Fruit fly (Drosophila melanogaster) whole organism, prepupa: ENCODE data around the gene RpL15.

Experiments used
- Blimp-1 ChIP-seq: fragments of 200-800 bp; sonication (Bioruptor generic); optimal IDR thresholded peaks from 3 replicates; lab custom pipeline; 2017; ENCODE audit warnings: missing biosample characterization, missing genetic modification characterization, mild to moderate bottlenecking, moderate library complexity, missing genetic modification reagents
- CG10631 ChIP-seq: fragments of 200-800 bp; sonication (Bioruptor generic); optimal IDR thresholded peaks from 2 replicates; lab custom pipeline; 2016; ENCODE audit warnings: missing biosample characterization, missing genetic modification characterization
- CG10669 ChIP-seq: fragments of 200-800 bp; sonication (Bioruptor generic); optimal IDR thresholded peaks from 3 replicates; lab custom pipeline; 2018; ENCODE audit warnings: missing biosample characterization, mild to moderate bottlenecking, missing genetic modification characterization, moderate library complexity
- CG11294 ChIP-seq: fragments of 200-800 bp; sonication (Bioruptor generic); IDR thresholded peaks from 2 replicates; pipeline ENCODE4 v1.3.6; 2022; ENCODE audit warnings: missing biosample characterization, missing genetic modification characterization
- CG11762 ChIP-seq: fragments of 200-800 bp; sonication (Bioruptor generic); optimal IDR thresholded peaks from 3 replicates; lab custom pipeline; 2016; ENCODE audit warnings: missing biosample characterization, missing genetic modification characterization; ENCODE audit not compliant: insufficient read depth
- CG11902 ChIP-seq: fragments of 200-800 bp; sonication (Bioruptor generic); optimal IDR thresholded peaks from 3 replicates; lab custom pipeline; 2016; ENCODE audit warnings: missing biosample characterization, missing genetic modification characterization
- CG16779 ChIP-seq: fragments of 200-800 bp; sonication (Bioruptor generic); optimal IDR thresholded peaks from 3 replicates; lab custom pipeline; 2017; ENCODE audit warnings: missing biosample characterization, mild to moderate bottlenecking, missing genetic modification characterization
- CG3032 ChIP-seq: fragments of 200-800 bp; optimal IDR thresholded peaks from 2 replicates; lab custom pipeline; 2019; ENCODE audit warnings: missing biosample characterization, mild to moderate bottlenecking, missing genetic modification characterization, moderate library complexity
- CG31627 ChIP-seq: fragments of 200-800 bp; sonication (Bioruptor generic); optimal IDR thresholded peaks from 3 replicates; lab custom pipeline; 2016; ENCODE audit warnings: missing biosample characterization, missing genetic modification characterization
- CG34406 ChIP-seq: fragments of 200-800 bp; sonication (Bioruptor generic); optimal IDR thresholded peaks from 3 replicates; lab custom pipeline; 2016; ENCODE audit warnings: missing biosample characterization, missing genetic modification characterization
- CG3919 ChIP-seq: fragments of 200-800 bp; sonication (Bioruptor generic); optimal IDR thresholded peaks from 3 replicates; lab custom pipeline; 2016; ENCODE audit warnings: missing biosample characterization, missing genetic modification characterization
- CG4318 ChIP-seq: fragments of 200-800 bp; sonication (Bioruptor generic); optimal IDR thresholded peaks from 3 replicates; lab custom pipeline; 2017; ENCODE audit warnings: missing biosample characterization, mild to moderate bottlenecking, missing genetic modification characterization
- CG6163 ChIP-seq: fragments of 200-800 bp; sonication (Bioruptor generic); IDR thresholded peaks from 3 replicates; pipeline ENCODE4 v1.3.6; 2022; ENCODE audit warnings: missing biosample characterization, missing genetic modification characterization
- CG6276 ChIP-seq: fragments of 200-800 bp; sonication (Bioruptor generic); optimal IDR thresholded peaks from 2 replicates; lab custom pipeline; 2017; ENCODE audit warnings: missing biosample characterization, mild to moderate bottlenecking, missing genetic modification characterization
- CG6792 ChIP-seq: fragments of 200-800 bp; sonication (Bioruptor generic); optimal IDR thresholded peaks from 3 replicates; lab custom pipeline; 2016; ENCODE audit warnings: missing biosample characterization, missing genetic modification characterization
- CG6854 ChIP-seq: fragments of 200-800 bp; sonication (Bioruptor generic); optimal IDR thresholded peaks from 2 replicates; lab custom pipeline; 2017; ENCODE audit warnings: missing biosample characterization, mild to moderate bottlenecking, missing genetic modification characterization
- CG7368 ChIP-seq: fragments of 200-800 bp; sonication (Bioruptor generic); optimal IDR thresholded peaks from 3 replicates; lab custom pipeline; 2016; ENCODE audit warnings: missing biosample characterization, missing genetic modification characterization
- CG8119 ChIP-seq: fragments of 200-800 bp; sonication (Bioruptor generic); IDR thresholded peaks from 3 replicates; pipeline ENCODE4 v1.3.6; 2022; ENCODE audit warnings: missing biosample characterization, missing genetic modification characterization
- CG8319 ChIP-seq: fragments of 200-800 bp; sonication (Bioruptor generic); optimal IDR thresholded peaks from 3 replicates; lab custom pipeline; 2016; ENCODE audit warnings: missing biosample characterization, missing genetic modification characterization
- CG8632 ChIP-seq: fragments of 200-800 bp; sonication (Bioruptor generic); optimal IDR thresholded peaks from 3 replicates; lab custom pipeline; 2016; ENCODE audit warnings: missing biosample characterization, missing genetic modification characterization
- CG9139 ChIP-seq: fragments of 200-800 bp; sonication (Bioruptor generic); optimal IDR thresholded peaks from 3 replicates; lab custom pipeline; 2017; ENCODE audit warnings: missing biosample characterization, mild to moderate bottlenecking, missing genetic modification characterization
- Eip75B ChIP-seq: fragments of 200-800 bp; sonication (Bioruptor generic); optimal IDR thresholded peaks from 3 replicates; lab custom pipeline; 2016; ENCODE audit warnings: missing biosample characterization, missing genetic modification characterization
- Eip78C ChIP-seq: fragments of 200-800 bp; sonication (Bioruptor generic); peaks from one replicate; lab custom pipeline; 2016; ENCODE audit warnings: missing biosample characterization, missing genetic modification characterization
- Eip93F ChIP-seq: fragments of 200-800 bp; sonication (Bioruptor generic); optimal IDR thresholded peaks from 2 replicates; lab custom pipeline; 2016; ENCODE audit warnings: missing biosample characterization, mild to moderate bottlenecking, missing genetic modification characterization
- Ets21C ChIP-seq: fragments of 200-800 bp; sonication (Bioruptor generic); optimal IDR thresholded peaks from 3 replicates; lab custom pipeline; 2016; ENCODE audit warnings: missing biosample characterization, missing genetic modification characterization
- Ets96B ChIP-seq: fragments of 200-800 bp; optimal IDR thresholded peaks from 2 replicates; lab custom pipeline; 2019; ENCODE audit warnings: missing biosample characterization, mild to moderate bottlenecking, missing genetic modification characterization, moderate library complexity
- Gug ChIP-seq: fragments of 200-800 bp; sonication (Bioruptor generic); IDR thresholded peaks from 2 replicates; pipeline ENCODE4 v1.3.6; 2022; ENCODE audit warnings: missing biosample characterization, missing genetic modification characterization
- Hr38 ChIP-seq: sonication (Bioruptor generic); optimal IDR thresholded peaks from 2 replicates; lab custom pipeline; 2016; ENCODE audit warnings: missing biosample characterization, missing genetic modification characterization
- Hr4 ChIP-seq: fragments of 200-800 bp; sonication (Bioruptor generic); optimal IDR thresholded peaks from 3 replicates; lab custom pipeline; 2016; ENCODE audit warnings: missing biosample characterization, missing genetic modification characterization
- Lpt ChIP-seq: fragments of 200-800 bp; sonication (Bioruptor generic); optimal IDR thresholded peaks from 3 replicates; lab custom pipeline; 2016; ENCODE audit warnings: missing biosample characterization, missing genetic modification characterization
- Met ChIP-seq: fragments of 200-800 bp; sonication (Bioruptor generic); optimal IDR thresholded peaks from 3 replicates; lab custom pipeline; 2016; ENCODE audit warnings: missing biosample characterization, missing genetic modification characterization
- Smox ChIP-seq: fragments of 200-800 bp; sonication (Bioruptor generic); optimal IDR thresholded peaks from 3 replicates; lab custom pipeline; 2016; ENCODE audit warnings: missing biosample characterization, missing genetic modification characterization
- Sox102F ChIP-seq: fragments of 200-800 bp; sonication (Bioruptor generic); optimal IDR thresholded peaks from 2 replicates; lab custom pipeline; 2016; ENCODE audit warnings: missing biosample characterization, mild to moderate bottlenecking, missing genetic modification characterization
- Sox15 ChIP-seq: fragments of 200-800 bp; sonication (Bioruptor generic); optimal IDR thresholded peaks from 3 replicates; lab custom pipeline; 2016; ENCODE audit warnings: missing biosample characterization, missing genetic modification characterization
- achi ChIP-seq: fragments of 200-800 bp; sonication (Bioruptor generic); optimal IDR thresholded peaks from 3 replicates; lab custom pipeline; 2016; ENCODE audit warnings: missing biosample characterization, missing genetic modification characterization
- acj6 ChIP-seq: fragments of 200-800 bp; sonication (Bioruptor generic); optimal IDR thresholded peaks from 3 replicates; lab custom pipeline; 2016; ENCODE audit warnings: missing biosample characterization, missing genetic modification characterization
- cyc ChIP-seq: fragments of 200-800 bp; sonication (Bioruptor generic); optimal IDR thresholded peaks from 3 replicates; lab custom pipeline; 2016; ENCODE audit warnings: missing biosample characterization, missing genetic modification characterization
- dac ChIP-seq: fragments of 200-800 bp; sonication (Bioruptor generic); optimal IDR thresholded peaks from 2 replicates; lab custom pipeline; 2017; ENCODE audit warnings: missing biosample characterization, mild to moderate bottlenecking, missing genetic modification characterization
- dsx ChIP-seq: fragments of 200-800 bp; optimal IDR thresholded peaks from 3 replicates; lab custom pipeline; 2019; ENCODE audit warnings: missing biosample characterization, mild to moderate bottlenecking, missing genetic modification characterization, moderate library complexity; ENCODE audit not compliant: poor library complexity, severe bottlenecking
- eg ChIP-seq: fragments of 200-800 bp; sonication (Bioruptor generic); IDR thresholded peaks from 3 replicates; pipeline ENCODE4 v1.3.6; 2022; ENCODE audit warnings: missing biosample characterization, missing genetic modification characterization
- esn ChIP-seq: fragments of 200-800 bp; sonication (Bioruptor generic); optimal IDR thresholded peaks from 2 replicates; lab custom pipeline; 2016; ENCODE audit warnings: missing biosample characterization, mild to moderate bottlenecking, missing genetic modification characterization, moderate library complexity
- fd59A ChIP-seq: fragments of 200-800 bp; sonication (Bioruptor generic); optimal IDR thresholded peaks from 2 replicates; lab custom pipeline; 2017; ENCODE audit warnings: missing biosample characterization, mild to moderate bottlenecking, missing genetic modification characterization, missing genetic modification reagents
- fd85E ChIP-seq: fragments of 200-800 bp; sonication (Bioruptor generic); optimal IDR thresholded peaks from 3 replicates; lab custom pipeline; 2016; ENCODE audit warnings: missing biosample characterization, missing genetic modification characterization
- fkh ChIP-seq: fragments of 200-800 bp; sonication (Bioruptor generic); optimal IDR thresholded peaks from 3 replicates; lab custom pipeline; 2017; ENCODE audit warnings: missing biosample characterization, mild to moderate bottlenecking, missing genetic modification characterization, moderate library complexity
- lz ChIP-seq: fragments of 200-800 bp; sonication (Bioruptor generic); optimal IDR thresholded peaks from 3 replicates; lab custom pipeline; 2016; ENCODE audit warnings: missing biosample characterization, missing genetic modification characterization
- net ChIP-seq: fragments of 200-800 bp; sonication (Bioruptor generic); optimal IDR thresholded peaks from 3 replicates; lab custom pipeline; 2016; ENCODE audit warnings: missing biosample characterization, missing genetic modification characterization
- pdm3 ChIP-seq: fragments of 200-800 bp; sonication (Bioruptor generic); optimal IDR thresholded peaks from 3 replicates; lab custom pipeline; 2016; ENCODE audit warnings: missing biosample characterization, missing genetic modification characterization
- salr ChIP-seq, 2 experiments: fragments of 200-800 bp; sonication (Bioruptor generic); optimal IDR thresholded peaks; 3 replicates each; lab custom pipeline; 2016 to 2018; ENCODE audit warnings: missing biosample characterization in 2 of 2, missing genetic modification characterization in 2 of 2, mild to moderate bottlenecking in 1 of 2
- spab ChIP-seq: fragments of 200-800 bp; sonication (Bioruptor generic); optimal IDR thresholded peaks from 2 replicates; lab custom pipeline; 2017; ENCODE audit warnings: missing biosample characterization, mild to moderate bottlenecking, missing genetic modification characterization, missing genetic modification reagents
- svp ChIP-seq: fragments of 200-800 bp; sonication (Bioruptor generic); peaks from one replicate; lab custom pipeline; 2016; ENCODE audit warnings: missing biosample characterization, missing genetic modification characterization
- topi ChIP-seq: fragments of 200-800 bp; sonication (Bioruptor generic); optimal IDR thresholded peaks from 3 replicates; lab custom pipeline; 2016; ENCODE audit warnings: missing biosample characterization, missing genetic modification characterization
- vri ChIP-seq: fragments of 200-800 bp; sonication (Bioruptor generic); optimal IDR thresholded peaks from 3 replicates; lab custom pipeline; 2016; ENCODE audit warnings: missing biosample characterization, mild to moderate bottlenecking, missing genetic modification characterization

The RpL15 gene

DNA sequence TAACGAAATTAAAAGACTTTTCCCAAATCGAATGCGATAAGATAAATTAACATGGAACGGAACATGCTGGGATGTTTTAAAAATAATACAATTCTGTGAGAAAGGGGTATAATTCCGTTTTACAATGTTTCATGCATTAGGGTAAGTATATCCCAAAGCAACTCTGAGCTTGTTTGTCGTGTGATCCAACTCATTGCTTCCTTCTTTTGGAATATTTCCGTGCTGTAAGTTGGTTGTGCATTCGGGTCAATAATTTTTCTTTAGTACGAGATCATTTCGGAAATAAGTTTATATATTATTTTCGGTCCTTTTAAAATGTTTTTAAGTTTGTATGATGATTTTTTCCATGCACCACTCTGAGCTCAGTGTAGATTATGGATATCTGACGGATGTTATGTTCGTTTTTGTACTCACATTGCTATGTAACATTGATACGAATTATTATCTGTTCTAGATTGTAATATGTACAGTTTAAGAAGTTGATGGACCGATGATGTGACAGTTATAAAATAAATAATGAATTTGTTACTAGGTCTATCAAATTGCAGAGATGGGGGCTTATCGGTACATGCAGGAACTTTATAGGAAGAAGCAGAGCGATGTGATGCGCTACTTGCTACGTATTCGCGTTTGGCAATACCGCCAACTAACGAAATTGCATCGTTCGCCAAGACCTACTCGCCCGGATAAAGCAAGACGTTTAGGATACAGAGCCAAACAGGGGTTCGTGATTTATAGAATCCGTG, at the start of gene RpL15:
RpL15 (plus strand) TSS at position 196 of the 746 bp plus-strand sequence.
- TF ChIP-seq CG11902 (GFP tag; lab: Kevin White, UChicago) (no peak), CG10631 (GFP tag; lab: Kevin White, UChicago) (no peak), CG16779 (tag; lab: Kevin White, UChicago) (no peak), Eip93F (no peak), CG6792 (GFP tag; lab: Kevin White, UChicago) (no peak), CG31627 (GFP tag; lab: Kevin White, UChicago) (peak; percentile 48), Smox (GFP tag; lab: Kevin White, UChicago) (peak; percentile 10), Eip78C (GFP tag; lab: Kevin White, UChicago) (peak; percentile 71), Sox102F (GFP tag; lab: Kevin White, UChicago) (peak; percentile 40), CG3919 (GFP tag; lab: Kevin White, UChicago) (peak; percentile 33), CG11762 (no peak), CG10669 (GFP tag; lab: Kevin White, UChicago) (no peak), dsx (GFP tag; lab: Kevin White, UChicago) (peak; percentile 15), Hr38 (no peak), Met (peak; percentile 6), esn (GFP tag; lab: Kevin White, UChicago) (no peak), salr (GFP tag; optimal IDR thresholded peaks at IDR 0.05; lab: Kevin White, UChicago) (peak in 1 of 2 experiments; percentile 44), Sox15 (peak; percentile 25), vri (GFP tag; lab: Kevin White, UChicago) (no peak), cyc (GFP tag; lab: Kevin White, UChicago) (peak; percentile 35), svp (peak; percentile 48), dac (GFP tag; lab: Kevin White, UChicago) (no peak), pdm3 (GFP tag; lab: Kevin White, UChicago) (no peak), net (GFP tag; lab: Kevin White, UChicago) (no peak), CG4318 (GFP tag; lab: Kevin White, UChicago) (no peak), CG8119 (GFP tag; lab: Robert Waterston, UW) (no peak), CG11294 (GFP tag; lab: Robert Waterston, UW) (no peak), Lpt (no peak), lz (peak; percentile 23), CG6854 (GFP tag; lab: Kevin White, UChicago) (no peak), CG6163 (GFP tag; lab: Robert Waterston, UW) (no peak), Hr4 (GFP tag; lab: Kevin White, UChicago) (no peak), CG9139 (GFP tag; lab: Kevin White, UChicago) (peak; percentile 7), fd85E (GFP tag; lab: Kevin White, UChicago) (no peak), CG3032 (tag; lab: Kevin White, UChicago) (peak; percentile 39), Gug (no peak), Ets96B (tag; lab: Kevin White, UChicago) (no peak), achi (GFP tag; lab: Kevin White, UChicago) (peak; percentile 10), CG34406 (GFP tag; lab: Kevin White, UChicago) (no peak), CG8632 (GFP tag; lab: Kevin White, UChicago) (no peak), spab (GFP tag; lab: Kevin White, UChicago) (no peak), fd59A (GFP tag; lab: Kevin White, UChicago) (no peak), fkh (GFP tag; lab: Kevin White, UChicago) (no peak), Ets21C (GFP tag; lab: Kevin White, UChicago) (no peak), CG6276 (GFP tag; lab: Kevin White, UChicago) (no peak), CG8319 (GFP tag; lab: Kevin White, UChicago) (no peak), CG7368 (no peak), Eip75B (peak; percentile 13), acj6 (GFP tag; lab: Kevin White, UChicago) (no peak), Blimp-1 (GFP tag; lab: Kevin White, UChicago) (no peak), topi (peak; percentile 39), eg (GFP tag; lab: Robert Waterston, UW) (no peak; the same call in 2 of the 3 replicates)
